Fruit fly (Drosophila melanogaster) whole organism, embryonic: ENCODE measurements around the gene CG11668.

Source experiments
- Aef1 ChIP-seq: fragments of 200-800 bp; sonication (Bioruptor generic); IDR thresholded peaks from 3 replicates; pipeline ENCODE4 v1.3.6; 2022; ENCODE audit warnings: missing biosample characterization, missing genetic modification characterization
- Bteb2 ChIP-seq: fragments of 200-800 bp; sonication (Bioruptor generic); optimal IDR thresholded peaks from 2 replicates; lab custom pipeline; 2016; ENCODE audit warnings: missing biosample characterization, missing genetic modification characterization
- CG10366 ChIP-seq: fragments of 200-800 bp; sonication (Bioruptor generic); IDR thresholded peaks from 2 replicates; pipeline ENCODE4 v1.3.6; 2022; ENCODE audit warnings: missing biosample characterization, missing genetic modification characterization
- CG1233 ChIP-seq: fragments of 200-800 bp; sonication (Bioruptor generic); optimal IDR thresholded peaks from 4 replicates; lab custom pipeline; 2018; ENCODE audit warnings: missing biosample characterization, mild to moderate bottlenecking, missing genetic modification characterization
- CG14014 ChIP-seq: fragments of 200-800 bp; sonication (Bioruptor generic); IDR thresholded peaks from 2 replicates; pipeline ENCODE4 v1.3.6; 2022; ENCODE audit warnings: missing biosample characterization, missing genetic modification characterization
- CG14441 ChIP-seq: fragments of 200-800 bp; sonication (Bioruptor generic); IDR thresholded peaks from 2 replicates; pipeline ENCODE4 v1.3.6; 2022; ENCODE audit warnings: missing biosample characterization, missing genetic modification characterization
- CG14710 ChIP-seq: fragments of 200-800 bp; sonication (Bioruptor generic); optimal IDR thresholded peaks from 3 replicates; lab custom pipeline; 2019; ENCODE audit warnings: missing biosample characterization, mild to moderate bottlenecking, missing genetic modification characterization, moderate library complexity
- CG17802 ChIP-seq: fragments of 200-800 bp; sonication (Bioruptor generic); optimal IDR thresholded peaks from 2 replicates; lab custom pipeline; 2018; ENCODE audit warnings: missing biosample characterization, mild to moderate bottlenecking, missing genetic modification characterization, moderate library complexity
- CG1792 ChIP-seq: fragments of 200-800 bp; sonication (Bioruptor generic); optimal IDR thresholded peaks from 2 replicates; lab custom pipeline; 2016; ENCODE audit warnings: missing biosample characterization, missing genetic modification characterization
- CG18599 ChIP-seq: fragments of 200-800 bp; sonication (Bioruptor generic); optimal IDR thresholded peaks from 3 replicates; lab custom pipeline; 2017; ENCODE audit warnings: missing biosample characterization, missing genetic modification characterization, mild to moderate bottlenecking, moderate library complexity, missing genetic modification reagents
- CG34376 ChIP-seq: fragments of 200-800 bp; sonication (Bioruptor generic); optimal IDR thresholded peaks from 2 replicates; lab custom pipeline; 2018; ENCODE audit warnings: missing biosample characterization, mild to moderate bottlenecking, missing genetic modification characterization
- CG4282 ChIP-seq: fragments of 200-800 bp; sonication (Bioruptor generic); optimal IDR thresholded peaks from 2 replicates; lab custom pipeline; 2016; ENCODE audit warnings: missing biosample characterization, missing genetic modification characterization
- CG6689 ChIP-seq: fragments of 200-800 bp; sonication (Bioruptor generic); IDR thresholded peaks from 2 replicates; pipeline ENCODE4 v1.3.6; 2022; ENCODE audit warnings: missing biosample characterization, missing genetic modification characterization
- CG8478 ChIP-seq: fragments of >200 bp; optimal IDR thresholded peaks from 2 replicates; lab custom pipeline; 2018
- CG8924 ChIP-seq: fragments of 200-800 bp; optimal IDR thresholded peaks from 3 replicates; lab custom pipeline; 2019; ENCODE audit warnings: missing biosample characterization, mild to moderate bottlenecking, missing genetic modification characterization, moderate library complexity
- CG9609 ChIP-seq: fragments of 200-800 bp; sonication (Bioruptor generic); optimal IDR thresholded peaks from 3 replicates; lab custom pipeline; 2016; ENCODE audit warnings: missing biosample characterization, missing genetic modification characterization
- CG9932 ChIP-seq: fragments of 200-800 bp; sonication (Bioruptor generic); IDR thresholded peaks from 2 replicates; pipeline ENCODE4 v1.3.6; 2022; ENCODE audit warnings: missing biosample characterization, missing genetic modification characterization
- Dad ChIP-seq: fragments of 200-800 bp; sonication (Bioruptor generic); optimal IDR thresholded peaks from 3 replicates; lab custom pipeline; 2016; ENCODE audit warnings: missing biosample characterization, missing genetic modification characterization
- Dip2 ChIP-seq: fragments of 200-800 bp; sonication (Bioruptor generic); IDR thresholded peaks from 2 replicates; pipeline ENCODE4 v1.3.6; 2022; ENCODE audit warnings: missing biosample characterization, missing genetic modification characterization
- Dll ChIP-seq: fragments of 200-800 bp; sonication (Bioruptor generic); IDR thresholded peaks from 4 replicates; pipeline ENCODE4 v1.3.6; 2022; ENCODE audit warnings: missing biosample characterization, missing genetic modification characterization; ENCODE audit not compliant: partially characterized antibody
- Fer2 ChIP-seq: fragments of 200-800 bp; sonication (Bioruptor generic); optimal IDR thresholded peaks from 2 replicates; lab custom pipeline; 2018; ENCODE audit warnings: missing biosample characterization, mild to moderate bottlenecking, missing genetic modification characterization, moderate library complexity
- Gsc ChIP-seq: fragments of 200-800 bp; sonication (Bioruptor generic); IDR thresholded peaks from 2 replicates; pipeline ENCODE4 v1.3.6; 2022; ENCODE audit warnings: missing biosample characterization, missing genetic modification characterization
- Gug ChIP-seq: fragments of 200-800 bp; sonication (Bioruptor generic); IDR thresholded peaks from 4 replicates; pipeline ENCODE4 v1.3.6; 2022; ENCODE audit warnings: missing biosample characterization, missing genetic modification characterization
- H15 ChIP-seq: fragments of 200-800 bp; sonication (Bioruptor generic); IDR thresholded peaks from 3 replicates; pipeline ENCODE4 v1.3.6; 2022; ENCODE audit warnings: missing biosample characterization, missing genetic modification characterization
- MTF-1 ChIP-seq: fragments of 200-800 bp; sonication (Bioruptor generic); optimal IDR thresholded peaks from 2 replicates; lab custom pipeline; 2018; ENCODE audit warnings: missing biosample characterization, mild to moderate bottlenecking, missing genetic modification characterization, borderline replicate concordance
- Med ChIP-seq: fragments of 200-800 bp; sonication (Bioruptor generic); peaks from one replicate; lab custom pipeline; 2016; ENCODE audit warnings: missing biosample characterization, missing genetic modification characterization, mild to moderate bottlenecking, inconsistent platforms, moderate library complexity
- Myb ChIP-seq: fragments of 200-800 bp; sonication (Bioruptor generic); optimal IDR thresholded peaks from 2 replicates; lab custom pipeline; 2016; ENCODE audit warnings: missing biosample characterization, missing genetic modification characterization
- PHDP ChIP-seq: fragments of 200-800 bp; sonication (Bioruptor generic); optimal IDR thresholded peaks from 3 replicates; lab custom pipeline; 2018; ENCODE audit warnings: missing biosample characterization, mild to moderate bottlenecking, missing genetic modification characterization, moderate library complexity
- Ptx1 ChIP-seq: fragments of 200-800 bp; sonication (Bioruptor generic); IDR thresholded peaks from 2 replicates; pipeline ENCODE4 v1.3.6; 2022; ENCODE audit warnings: missing biosample characterization, missing genetic modification characterization
- Ssrp ChIP-seq: fragments of 200-800 bp; sonication (Bioruptor generic); optimal IDR thresholded peaks from 2 replicates; lab custom pipeline; 2018; ENCODE audit warnings: missing biosample characterization, mild to moderate bottlenecking, missing genetic modification characterization, moderate library complexity
- ab ChIP-seq: fragments of 200-800 bp; sonication (Bioruptor generic); optimal IDR thresholded peaks from 2 replicates; lab custom pipeline; 2016; ENCODE audit warnings: missing biosample characterization, missing genetic modification characterization
- cg ChIP-seq: fragments of 200-800 bp; sonication (Bioruptor generic); optimal IDR thresholded peaks from 3 replicates; lab custom pipeline; 2019; ENCODE audit warnings: missing biosample characterization, mild to moderate bottlenecking, missing genetic modification characterization, moderate library complexity
- crc ChIP-seq: fragments of 200-800 bp; sonication (Bioruptor generic); optimal IDR thresholded peaks from 2 replicates; lab custom pipeline; 2016; ENCODE audit warnings: missing biosample characterization, missing genetic modification characterization
- danr ChIP-seq: fragments of 200-800 bp; sonication (Bioruptor generic); IDR thresholded peaks from 2 replicates; pipeline ENCODE4 v1.3.6; 2022; ENCODE audit warnings: missing biosample characterization, missing genetic modification characterization
- gem ChIP-seq: fragments of 200-800 bp; sonication (Bioruptor generic); optimal IDR thresholded peaks from 2 replicates; lab custom pipeline; 2019; ENCODE audit warnings: missing biosample characterization, mild to moderate bottlenecking, missing genetic modification characterization, moderate library complexity
- kah ChIP-seq: fragments of 200-800 bp; sonication (Bioruptor generic); optimal IDR thresholded peaks from 2 replicates; lab custom pipeline; 2018; ENCODE audit warnings: missing biosample characterization, mild to moderate bottlenecking, missing genetic modification characterization
- lmd ChIP-seq: fragments of 200-800 bp; sonication (Bioruptor generic); IDR thresholded peaks from 2 replicates; pipeline ENCODE4 v1.3.6; 2022; ENCODE audit warnings: missing biosample characterization, missing genetic modification characterization
- odd ChIP-seq: fragments of 200-800 bp; sonication (Bioruptor generic); optimal IDR thresholded peaks from 2 replicates; lab custom pipeline; 2017; ENCODE audit warnings: missing biosample characterization, mild to moderate bottlenecking, missing genetic modification characterization
- pnt ChIP-seq: fragments of 200-800 bp; sonication (Bioruptor generic); optimal IDR thresholded peaks from 3 replicates; lab custom pipeline; 2016; ENCODE audit warnings: missing biosample characterization, missing genetic modification characterization
- ranshi ChIP-seq: fragments of 200-800 bp; sonication (Bioruptor generic); IDR thresholded peaks from 2 replicates; pipeline ENCODE4 v1.3.6; 2022; ENCODE audit warnings: missing biosample characterization, missing genetic modification characterization
- sens ChIP-seq: fragments of 200-800 bp; sonication (Bioruptor generic); peaks from one replicate; lab custom pipeline; 2016; ENCODE audit warnings: missing biosample characterization, missing genetic modification characterization
- shn ChIP-seq: fragments of 200-800 bp; sonication (Bioruptor generic); optimal IDR thresholded peaks from 3 replicates; lab custom pipeline; 2016; ENCODE audit warnings: missing biosample characterization, missing genetic modification characterization
- slbo ChIP-seq: fragments of 200-800 bp; sonication (Bioruptor generic); IDR thresholded peaks from 2 replicates; pipeline ENCODE4 v1.3.6; 2022; ENCODE audit warnings: missing biosample characterization, missing genetic modification characterization
- twi ChIP-seq: fragments of 200-800 bp; optimal IDR thresholded peaks from 2 replicates; lab custom pipeline; 2019; ENCODE audit warnings: missing biosample characterization, mild to moderate bottlenecking, missing genetic modification characterization, moderate library complexity
- vvl ChIP-seq: fragments of 200-800 bp; sonication (Bioruptor generic); IDR thresholded peaks from 2 replicates; pipeline ENCODE4 v1.3.6; 2022; ENCODE audit warnings: missing biosample characterization, missing genetic modification characterization
- wor ChIP-seq: fragments of 200-800 bp; sonication (Bioruptor generic); IDR thresholded peaks from 2 replicates; pipeline ENCODE4 v1.3.6; 2022; ENCODE audit warnings: missing biosample characterization, missing genetic modification characterization
- z ChIP-seq: fragments of 200-800 bp; sonication (Bioruptor generic); IDR thresholded peaks from 3 replicates; pipeline ENCODE4 v1.3.6; 2022; ENCODE audit warnings: missing biosample characterization, missing genetic modification characterization

Gene CG11668

DNA sequence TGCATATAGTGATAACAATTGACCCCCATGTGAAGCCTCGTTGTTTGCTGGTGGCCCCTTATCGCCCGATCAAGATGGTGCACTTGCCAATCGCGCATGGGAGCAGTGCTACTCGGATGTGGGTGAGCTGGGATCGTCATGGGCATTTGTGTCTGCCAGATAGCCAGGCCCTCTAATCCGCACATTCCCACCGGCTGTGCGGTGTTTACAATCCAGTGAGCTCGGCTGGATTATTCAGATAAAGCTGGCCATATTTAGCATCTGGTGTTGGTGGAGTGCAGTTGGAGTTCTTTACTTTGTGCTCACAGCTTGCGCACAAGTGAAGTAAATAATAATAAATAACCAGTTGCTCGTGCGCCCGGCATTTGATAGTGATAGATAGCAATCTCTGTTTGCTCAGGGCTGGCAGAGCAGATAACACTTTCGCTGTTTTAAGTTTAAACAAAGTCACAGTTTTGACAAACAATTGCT is 5.2 kb upstream of the CG11668 start (continued):
- TF ChIP-seq CG14710 (tag; lab: Kevin White, UChicago): peak; percentile 27

DNA sequence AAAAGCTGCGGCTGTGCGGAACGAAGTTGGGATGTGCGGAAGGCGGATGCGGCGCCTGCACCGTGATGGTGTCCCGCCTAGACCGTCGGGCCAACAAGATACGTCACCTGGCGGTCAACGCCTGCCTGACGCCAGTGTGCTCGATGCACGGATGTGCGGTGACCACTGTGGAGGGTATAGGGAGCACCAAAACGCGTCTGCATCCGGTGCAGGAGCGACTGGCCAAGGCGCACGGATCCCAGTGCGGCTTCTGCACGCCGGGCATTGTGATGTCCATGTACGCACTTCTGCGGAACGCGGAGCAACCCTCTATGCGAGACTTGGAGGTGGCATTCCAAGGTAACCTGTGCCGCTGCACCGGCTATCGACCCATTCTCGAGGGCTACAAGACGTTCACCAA is 4.5 kb upstream of the CG11668 start:
- TF ChIP-seq z (GFP tag; lab: Robert Waterston, UW) (0 out of 3 replicates have a peak, but pooled peaks have one; percentile 29), H15 (GFP tag; lab: Robert Waterston, UW) (0 out of 3 replicates have a peak, but pooled peaks have one; percentile 27), CG8478 (lab: Kevin White, UChicago) (peak; percentile 68), odd (no peak), CG34376 (no peak), Dip2 (GFP tag; lab: Robert Waterston, UW) (0 out of 2 replicates have a peak, but pooled peaks have one; percentile 17), Med (GFP tag; lab: Kevin White, UChicago) (peak; percentile 59), ab (no peak), CG14014 (no peak), MTF-1 (GFP tag; lab: Kevin White, UChicago) (no peak)

DNA sequence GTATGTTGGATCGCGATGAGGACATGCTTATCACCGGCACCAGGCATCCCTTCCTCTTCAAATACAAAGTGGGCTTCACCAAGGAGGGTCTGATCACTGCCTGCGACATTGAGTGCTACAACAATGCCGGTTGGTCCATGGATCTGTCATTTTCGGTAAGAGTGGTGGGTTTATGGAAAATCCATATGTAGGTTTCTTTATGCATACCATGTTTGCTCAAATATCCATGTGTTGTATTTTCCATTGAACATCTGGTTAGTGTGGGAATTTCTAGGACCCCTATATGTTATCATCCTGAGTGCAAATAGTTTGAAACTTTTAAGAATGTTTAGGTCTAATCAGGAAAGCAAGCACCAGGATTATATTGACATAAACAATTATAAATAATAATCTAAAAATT is 2.1 kb upstream of the CG11668 start:
- TF ChIP-seq twi (peak; percentile 94), CG18599 (GFP tag; lab: Kevin White, UChicago) (no peak), pnt (GFP tag; lab: Kevin White, UChicago) (no peak)

DNA sequence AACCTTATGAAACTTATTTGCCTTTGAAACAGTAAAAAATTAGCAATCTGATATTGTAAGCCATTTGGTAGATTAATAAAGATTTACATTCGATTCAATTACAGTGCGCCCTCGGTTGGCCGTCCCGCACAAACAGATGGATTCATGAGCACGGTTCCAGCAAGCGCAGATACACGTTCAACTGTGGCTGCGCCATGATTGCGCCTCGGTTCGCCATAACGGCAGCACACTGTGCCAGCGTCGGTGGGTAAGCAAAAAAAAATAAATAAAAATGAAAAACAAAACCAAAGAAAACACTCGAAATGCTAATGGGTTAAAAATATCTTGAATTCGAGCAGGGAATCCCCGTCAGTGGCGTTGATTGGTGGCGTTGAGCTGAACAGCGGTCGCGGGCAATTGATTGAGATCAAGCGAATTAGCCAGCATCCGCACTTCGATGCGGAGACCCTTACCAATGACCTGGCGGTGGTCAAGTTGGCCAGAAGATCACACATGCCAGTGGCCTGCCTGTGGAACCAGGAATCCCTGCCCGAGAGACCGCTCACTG is 935 bp downstream of the CG11668 start:
- TF ChIP-seq CG4282 (GFP tag; lab: Kevin White, UChicago): no peak
- TF ChIP-seq PHDP: no peak
- TF ChIP-seq CG10366 (GFP tag; lab: Robert Waterston, UW): 0 out of 2 replicates have a peak, but pooled peaks have one; percentile 11
- no peak for TF ChIP-seq Fer2
- TF ChIP-seq cg (GFP tag; lab: Kevin White, UChicago): no peak
- no peak for TF ChIP-seq CG18599 (GFP tag; lab: Kevin White, UChicago)
- TF ChIP-seq Aef1 (GFP tag; lab: Robert Waterston, UW): peak; percentile 40; the same call in 1 of the 3 replicates
- TF ChIP-seq CG1233 (GFP tag; lab: Kevin White, UChicago): no peak
- peak; percentile 57; the same call in 1 of the 2 replicates for TF ChIP-seq vvl (GFP tag; lab: Robert Waterston, UW)
- TF ChIP-seq CG14441 (GFP tag; lab: Robert Waterston, UW): 0 out of 2 replicates have a peak, but pooled peaks have one; percentile 22
- no peak for TF ChIP-seq wor (GFP tag; lab: Robert Waterston, UW)
- no peak for TF ChIP-seq CG1792
- TF ChIP-seq CG9609 (GFP tag; lab: Kevin White, UChicago): no peak
- no peak for TF ChIP-seq danr (GFP tag; lab: Robert Waterston, UW)
- peak; percentile 64 for TF ChIP-seq slbo (GFP tag; lab: Robert Waterston, UW)
- peak; percentile 53; the same call in 3 of the 4 replicates for TF ChIP-seq Gug (GFP tag; lab: Robert Waterston, UW)
- TF ChIP-seq Dad (GFP tag; lab: Kevin White, UChicago): no peak
- TF ChIP-seq crc (GFP tag; lab: Kevin White, UChicago): no peak
- TF ChIP-seq Ssrp (tag; lab: Kevin White, UChicago): no peak
- TF ChIP-seq ranshi: no peak
- TF ChIP-seq CG9932: peak; percentile 47
- TF ChIP-seq Bteb2 (GFP tag; lab: Kevin White, UChicago): no peak
- TF ChIP-seq CG6689 (GFP tag; lab: Robert Waterston, UW): 0 out of 2 replicates have a peak, but pooled peaks have one; percentile 14
- TF ChIP-seq sens (GFP tag; lab: Kevin White, UChicago): peak; percentile 61
- TF ChIP-seq lmd: peak; percentile 36; the same call in 1 of the 2 replicates
- no peak for TF ChIP-seq CG8924 (tag; lab: Kevin White, UChicago)
- no peak for TF ChIP-seq Dll
- peak; percentile 37; the same call in 1 of the 2 replicates for TF ChIP-seq Ptx1 (GFP tag; lab: Robert Waterston, UW)
- no peak for TF ChIP-seq shn (GFP tag; lab: Kevin White, UChicago)
- no peak for TF ChIP-seq kah (GFP tag; lab: Kevin White, UChicago)
- no peak for TF ChIP-seq gem (tag; lab: Kevin White, UChicago)
- TF ChIP-seq Gsc: no peak
- TF ChIP-seq Myb (GFP tag; lab: Kevin White, UChicago): no peak
- no peak for TF ChIP-seq CG17802 (tag; lab: Kevin White, UChicago)
